Worm (Caenorhabditis elegans) whole organism, L1 larva: ENCODE data around the gene mdl-1.

Source experiments
- C34B4.2 ChIP-seq: sonication (generic microtip); optimal IDR thresholded peaks from 2 replicates; lab custom pipeline; 2017; ENCODE audit warnings: mild to moderate bottlenecking, missing genetic modification characterization, missing compliant biosample characterization
- F16B12.6 ChIP-seq: fragments of 150-350 bp; optimal IDR thresholded peaks from 2 replicates; lab custom pipeline; 2014; ENCODE audit warnings: missing biosample characterization, missing genetic modification characterization
- blmp-1 ChIP-seq: fragments of 150-350 bp; optimal IDR thresholded peaks from 2 replicates; lab custom pipeline; 2014; ENCODE audit warnings: missing biosample characterization, missing genetic modification characterization
- ceh-63 ChIP-seq: fragments of 200-800 bp; sonication (Bioruptor generic); optimal IDR thresholded peaks from 2 replicates; lab custom pipeline; 2018; ENCODE audit warnings: mild to moderate bottlenecking, missing genetic modification characterization, missing compliant biosample characterization
- ceh-82 ChIP-seq, 3 experiments: fragments of 150-350 bp in 1 of 3; sonication (generic microtip) in 2 of 3; optimal IDR thresholded peaks; 2 replicates each; lab custom pipeline; 2014 to 2017; ENCODE audit warnings: missing biosample characterization in 3 of 3, missing genetic modification characterization in 3 of 3
- ces-1 ChIP-seq: fragments of 150-350 bp; optimal IDR thresholded peaks from 2 replicates; lab custom pipeline; 2014; ENCODE audit warnings: missing biosample characterization, missing genetic modification reagents, missing genetic modification characterization
- dpl-1 ChIP-seq, 3 experiments: fragments of 150-350 bp in 2 of 3; sonication (generic microtip) in 1 of 3; optimal IDR thresholded peaks; 2 replicates each; lab custom pipeline; 2014 to 2017; ENCODE audit warnings: missing biosample characterization in 3 of 3, missing genetic modification characterization in 3 of 3, missing genetic modification reagents in 3 of 3
- efl-1 ChIP-seq, 4 experiments: fragments of 150-350 bp; optimal IDR thresholded peaks in 3 of 4; peaks in 1 of 4; 1 replicate in 1 of 4; 2 replicates in 3 of 4; lab custom pipeline; 2014; ENCODE audit warnings: missing biosample characterization in 2 of 4, missing genetic modification characterization in 2 of 4, missing genetic modification reagents in 2 of 4
- egl-13 ChIP-seq: sonication (generic microtip); optimal IDR thresholded peaks from 2 replicates; lab custom pipeline; 2016; ENCODE audit warnings: missing genotype, missing genetic modification reagents, missing genetic modification characterization, missing compliant biosample characterization
- elt-2 ChIP-seq: sonication (generic microtip); optimal IDR thresholded peaks from 2 replicates; lab custom pipeline; 2016; ENCODE audit warnings: missing genetic modification characterization, mild to moderate bottlenecking, inconsistent platforms, missing compliant biosample characterization, missing genetic modification reagents
- ets-5 ChIP-seq: fragments of 200-800 bp; sonication (Bioruptor generic); IDR thresholded peaks from 2 replicates; pipeline ENCODE4 v1.3.6; 2022; ENCODE audit warnings: missing genetic modification characterization, missing compliant biosample characterization
- fkh-10 ChIP-seq: sonication (generic microtip); optimal IDR thresholded peaks from 2 replicates; lab custom pipeline; 2017; ENCODE audit warnings: missing biosample characterization, missing genetic modification reagents, missing genetic modification characterization
- fkh-4 ChIP-seq: sonication (generic microtip); optimal IDR thresholded peaks from 2 replicates; lab custom pipeline; 2016; ENCODE audit warnings: missing compliant biosample characterization, missing genetic modification characterization, borderline replicate concordance
- fkh-8 ChIP-seq: sonication (generic microtip); optimal IDR thresholded peaks from 2 replicates; lab custom pipeline; 2016; ENCODE audit warnings: mild to moderate bottlenecking, missing genetic modification characterization, missing compliant biosample characterization
- fos-1 ChIP-seq: fragments of 150-350 bp; optimal IDR thresholded peaks from 2 replicates; lab custom pipeline; 2014; ENCODE audit warnings: missing biosample characterization, missing genetic modification characterization
- grh-1 ChIP-seq: fragments of 200-800 bp; sonication (Bioruptor generic); IDR thresholded peaks from 2 replicates; pipeline ENCODE4 v1.3.6; 2022; ENCODE audit warnings: missing genetic modification reagents, missing genetic modification characterization, missing compliant biosample characterization
- hpl-2 ChIP-seq: fragments of 150-350 bp; optimal IDR thresholded peaks from 2 replicates; lab custom pipeline; 2014; ENCODE audit warnings: missing biosample characterization, missing genetic modification reagents, missing genetic modification characterization
- irx-1 ChIP-seq: sonication (generic microtip); optimal IDR thresholded peaks from 2 replicates; lab custom pipeline; 2016; ENCODE audit warnings: missing genetic modification characterization, missing compliant biosample characterization
- jun-1 ChIP-seq: fragments of 150-350 bp; optimal IDR thresholded peaks from 2 replicates; lab custom pipeline; 2014; ENCODE audit warnings: missing biosample characterization, missing genetic modification reagents, missing genetic modification characterization
- lin-14 ChIP-seq: fragments of 200-800 bp; sonication (Bioruptor generic); optimal IDR thresholded peaks from 2 replicates; lab custom pipeline; 2018; ENCODE audit warnings: mild to moderate bottlenecking, missing genetic modification characterization, moderate library complexity, missing compliant biosample characterization
- lin-35 ChIP-seq, 2 experiments: fragments of 150-350 bp; optimal IDR thresholded peaks; 2 replicates each; lab custom pipeline; 2014; ENCODE audit warnings: missing biosample characterization in 2 of 2, missing genetic modification characterization in 2 of 2, missing genetic modification reagents in 2 of 2
- lin-39 ChIP-seq: fragments of 150-350 bp; optimal IDR thresholded peaks from 2 replicates; lab custom pipeline; 2014; ENCODE audit warnings: missing biosample characterization, missing genetic modification reagents, missing genetic modification characterization
- lir-3 ChIP-seq: sonication (generic microtip); optimal IDR thresholded peaks from 2 replicates; lab custom pipeline; 2016; ENCODE audit warnings: mild to moderate bottlenecking, missing genetic modification characterization, moderate library complexity, missing compliant biosample characterization; ENCODE audit not compliant: poor library complexity
- lsy-2 ChIP-seq, 2 experiments: fragments of 150-350 bp; optimal IDR thresholded peaks; 2 replicates each; lab custom pipeline; 2014; ENCODE audit warnings: missing biosample characterization in 2 of 2, missing genetic modification characterization in 2 of 2
- mab-9 ChIP-seq: fragments of 200-800 bp; sonication (Bioruptor generic); IDR thresholded peaks from 2 replicates; pipeline ENCODE4 v1.3.6; 2022; ENCODE audit warnings: missing genetic modification reagents, missing genetic modification characterization, missing compliant biosample characterization
- mdl-1 ChIP-seq, 2 experiments: fragments of 150-350 bp; optimal IDR thresholded peaks; 2 replicates each; lab custom pipeline; 2014 to 2017; ENCODE audit warnings: missing biosample characterization in 2 of 2, missing genetic modification characterization in 2 of 2, inconsistent platforms in 1 of 2
- mef-2 ChIP-seq: fragments of 150-350 bp; optimal IDR thresholded peaks from 2 replicates; lab custom pipeline; 2014; ENCODE audit warnings: missing biosample characterization, missing genetic modification characterization
- mep-1 ChIP-seq: fragments of 150-350 bp; optimal IDR thresholded peaks from 2 replicates; lab custom pipeline; 2014; ENCODE audit warnings: missing biosample characterization, missing genetic modification characterization
- nhr-11 ChIP-seq: fragments of 150-350 bp; optimal IDR thresholded peaks from 2 replicates; lab custom pipeline; 2014; ENCODE audit warnings: missing biosample characterization, missing genetic modification characterization
- nhr-12 ChIP-seq: sonication (generic microtip); optimal IDR thresholded peaks from 2 replicates; lab custom pipeline; 2017; ENCODE audit warnings: missing biosample characterization, missing genetic modification characterization
- nhr-19 ChIP-seq: fragments of 200-800 bp; sonication (Bioruptor generic); conservative IDR thresholded peaks from 2 replicates; pipeline ENCODE4 v1.3.6; 2022; ENCODE audit warnings: missing genetic modification characterization, missing compliant biosample characterization
- nhr-20 ChIP-seq: sonication (generic microtip); optimal IDR thresholded peaks from 2 replicates; lab custom pipeline; 2016; ENCODE audit warnings: mild to moderate bottlenecking, missing genetic modification characterization, missing compliant biosample characterization
- nhr-28 ChIP-seq: fragments of 150-350 bp; optimal IDR thresholded peaks from 2 replicates; lab custom pipeline; 2014; ENCODE audit warnings: missing biosample characterization, missing genetic modification characterization
- nhr-47 ChIP-seq: sonication (generic microtip); optimal IDR thresholded peaks from 2 replicates; lab custom pipeline; 2016; ENCODE audit warnings: mild to moderate bottlenecking, missing genetic modification characterization, moderate library complexity, missing compliant biosample characterization
- nhr-71 ChIP-seq: sonication (generic microtip); optimal IDR thresholded peaks from 2 replicates; lab custom pipeline; 2016; ENCODE audit warnings: mild to moderate bottlenecking, missing genetic modification characterization, moderate library complexity, missing compliant biosample characterization
- nhr-77 ChIP-seq: fragments of 150-350 bp; optimal IDR thresholded peaks from 2 replicates; lab custom pipeline; 2014; ENCODE audit warnings: missing biosample characterization, missing genetic modification characterization
- nhr-84 ChIP-seq: sonication (generic microtip); optimal IDR thresholded peaks from 2 replicates; lab custom pipeline; 2017; ENCODE audit warnings: missing biosample characterization, missing genetic modification characterization
- nhr-90 ChIP-seq: sonication (generic microtip); optimal IDR thresholded peaks from 2 replicates; lab custom pipeline; 2016; ENCODE audit warnings: mild to moderate bottlenecking, missing genetic modification characterization, missing compliant biosample characterization; ENCODE audit not compliant: poor library complexity
- pag-3 ChIP-seq: sonication (generic microtip); optimal IDR thresholded peaks from 2 replicates; lab custom pipeline; 2017; ENCODE audit warnings: missing genetic modification characterization, mild to moderate bottlenecking, missing compliant biosample characterization, antibody characterized with exemption, borderline replicate concordance; ENCODE audit not compliant: insufficient read depth
- pax-3 ChIP-seq: fragments of 200-800 bp; sonication (Bioruptor generic); optimal IDR thresholded peaks from 2 replicates; lab custom pipeline; 2018; ENCODE audit warnings: mild to moderate bottlenecking, missing genetic modification characterization, moderate library complexity, missing compliant biosample characterization
- rnt-1 ChIP-seq: sonication (generic microtip); optimal IDR thresholded peaks from 2 replicates; lab custom pipeline; 2016; ENCODE audit warnings: mild to moderate bottlenecking, missing genetic modification characterization, moderate library complexity, missing compliant biosample characterization
- skn-1 ChIP-seq: fragments of 150-350 bp; optimal IDR thresholded peaks from 2 replicates; lab custom pipeline; 2014; ENCODE audit warnings: missing biosample characterization, missing genetic modification characterization
- snpc-4 ChIP-seq: fragments of 150-350 bp; optimal IDR thresholded peaks from 2 replicates; lab custom pipeline; 2014; ENCODE audit warnings: missing biosample characterization, missing genetic modification characterization
- snu-23 ChIP-seq: sonication (generic microtip); optimal IDR thresholded peaks from 2 replicates; lab custom pipeline; 2016; ENCODE audit warnings: missing genetic modification characterization, missing compliant biosample characterization
- sptf-1 ChIP-seq: fragments of 150-350 bp; optimal IDR thresholded peaks from 2 replicates; lab custom pipeline; 2014; ENCODE audit warnings: missing biosample characterization, missing genetic modification characterization
- sup-37 ChIP-seq: fragments of 200-800 bp; sonication (Bioruptor generic); optimal IDR thresholded peaks from 2 replicates; lab custom pipeline; 2018; ENCODE audit warnings: mild to moderate bottlenecking, missing genetic modification characterization, missing compliant biosample characterization
- swsn-7 ChIP-seq: sonication (generic microtip); optimal IDR thresholded peaks from 2 replicates; lab custom pipeline; 2016; ENCODE audit warnings: missing genetic modification characterization, missing compliant biosample characterization
- tbx-2 ChIP-seq: sonication (generic microtip); optimal IDR thresholded peaks from 2 replicates; lab custom pipeline; 2016; ENCODE audit warnings: missing genetic modification characterization, missing compliant biosample characterization
- unc-130 ChIP-seq: fragments of 150-350 bp; optimal IDR thresholded peaks from 2 replicates; lab custom pipeline; 2017; ENCODE audit warnings: missing biosample characterization, missing genetic modification characterization, inconsistent platforms
- unc-98 ChIP-seq: fragments of 200-800 bp; sonication (Bioruptor generic); IDR thresholded peaks from 2 replicates; pipeline ENCODE4 v1.3.6; 2022; ENCODE audit warnings: missing genetic modification characterization, missing compliant biosample characterization
- vab-15 ChIP-seq: sonication (generic microtip); optimal IDR thresholded peaks from 2 replicates; lab custom pipeline; 2017; ENCODE audit warnings: missing genotype, mild to moderate bottlenecking, missing genetic modification characterization, missing compliant biosample characterization
- xbp-1 ChIP-seq: sonication (generic microtip); optimal IDR thresholded peaks from 2 replicates; lab custom pipeline; 2016; ENCODE audit warnings: missing genetic modification characterization, missing compliant biosample characterization
- ztf-4 ChIP-seq: fragments of 150-350 bp; optimal IDR thresholded peaks from 2 replicates; lab custom pipeline; 2014; ENCODE audit warnings: missing biosample characterization, missing genetic modification characterization

Gene mdl-1

DNA sequence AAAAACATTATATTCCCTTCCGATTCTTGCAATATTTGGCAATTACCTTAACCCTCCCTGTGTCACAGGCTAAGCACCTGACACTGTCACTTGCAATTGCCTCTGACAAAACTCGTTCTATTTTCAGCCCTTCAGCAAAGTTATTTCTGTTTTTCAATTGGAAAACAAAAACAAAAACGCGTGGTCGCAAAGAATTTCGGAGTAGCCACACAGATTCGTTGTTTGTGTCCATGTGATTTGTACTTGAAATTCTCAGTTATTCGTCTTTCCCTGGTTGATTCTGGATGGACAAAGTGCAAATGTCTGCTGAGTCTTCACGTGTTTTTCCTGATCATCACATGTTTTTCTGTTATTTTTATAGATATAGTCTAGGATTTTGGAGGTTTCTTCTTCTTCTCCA lies 6.7 kb upstream of the mdl-1 start (continued):
- TF ChIP-seq pag-3 (tag; lab: Kevin White, UChicago) (no peak), pax-3 (no peak), mdl-1 (tag; optimal IDR thresholded peaks at IDR 0.05; lab: Kevin White, UChicago) (no peak), snu-23 (GFP tag; lab: Kevin White, UChicago) (peak; percentile 59), unc-98 (GFP tag; lab: Robert Waterston, UW) (no peak), unc-130 (tag; lab: Kevin White, UChicago) (peak; percentile 76), vab-15 (peak; percentile 69), efl-1 (optimal IDR thresholded peaks at IDR 0.05; lab: Kevin White, UChicago) (no peak), efl-1 (GFP tag; optimal IDR thresholded peaks at IDR 0.05 in 1 of 2; lab: Kevin White, UChicago) (no peak), irx-1 (tag; lab: Kevin White, UChicago) (peak; percentile 0), nhr-47 (peak; percentile 39), lin-14 (GFP tag; lab: Kevin White, UChicago) (peak; percentile 80), nhr-71 (tag; lab: Kevin White, UChicago) (peak; percentile 88), lin-35 (GFP tag; optimal IDR thresholded peaks at IDR 0.05; lab: Kevin White, UChicago) (peak in 1 of 2 experiments; percentile 71), hpl-2 (no peak), lin-39 (tag; lab: Kevin White, UChicago) (no peak), ces-1 (GFP tag; lab: Kevin White, UChicago) (no peak), fkh-10 (GFP tag; lab: Kevin White, UChicago) (no peak), mep-1 (tag; lab: Kevin White, UChicago) (peak; percentile 61), F16B12.6 (tag; lab: Kevin White, UChicago) (no peak), mab-9 (GFP tag; lab: Robert Waterston, UW) (no peak), nhr-90 (tag; lab: Kevin White, UChicago) (peak; percentile 8), xbp-1 (peak; percentile 39), ets-5 (GFP tag; lab: Robert Waterston, UW) (no peak), ceh-63 (GFP tag; lab: Kevin White, UChicago) (no peak), lir-3 (peak; percentile 36), grh-1 (GFP tag; lab: Robert Waterston, UW) (peak; percentile 39; the same call in 1 of the 2 replicates), ceh-82 (tag; optimal IDR thresholded peaks at IDR 0.05; lab: Kevin White, UChicago) (no peak), nhr-77 (no peak), snpc-4 (tag; lab: Kevin White, UChicago) (no peak), nhr-11 (peak; percentile 32), fkh-4 (tag; lab: Kevin White, UChicago) (no peak), nhr-28 (tag; lab: Kevin White, UChicago) (no peak), nhr-12 (tag; lab: Kevin White, UChicago) (no peak), nhr-19 (peak; percentile 79), egl-13 (tag; lab: Kevin White, UChicago) (no peak), lsy-2 (tag; optimal IDR thresholded peaks at IDR 0.05; lab: Kevin White, UChicago) (peak; percentile 36 to 77), swsn-7 (tag; lab: Kevin White, UChicago) (no peak), mef-2 (tag; lab: Kevin White, UChicago) (peak; percentile 76), nhr-20 (tag; lab: Kevin White, UChicago) (peak; percentile 77), fos-1 (tag; lab: Kevin White, UChicago) (no peak), sup-37 (GFP tag; lab: Kevin White, UChicago) (no peak), sptf-1 (tag; lab: Kevin White, UChicago) (no peak), fkh-8 (tag; lab: Kevin White, UChicago) (peak; percentile 30), dpl-1 (GFP tag; optimal IDR thresholded peaks at IDR 0.05; lab: Kevin White, UChicago) (peak in 1 of 3 experiments; percentile 29), skn-1 (tag; lab: Kevin White, UChicago) (no peak), elt-2 (tag; lab: Kevin White, UChicago) (no peak), nhr-84 (peak; percentile 65), ztf-4 (tag; lab: Kevin White, UChicago) (peak; percentile 41), blmp-1 (tag; lab: Kevin White, UChicago) (peak; percentile 16), rnt-1 (tag; lab: Kevin White, UChicago) (peak; percentile 46), tbx-2 (tag; lab: Kevin White, UChicago) (peak; percentile 44), C34B4.2 (no peak), jun-1 (tag; lab: Kevin White, UChicago) (no peak)
